Worm (Caenorhabditis elegans) whole organism, L4/young adult: ENCODE measurements around the gene rpt-3.

Source experiments
- W03F9.2 ChIP-seq: fragments of 150-350 bp; optimal IDR thresholded peaks from 2 replicates; lab custom pipeline; 2014; ENCODE audit warnings: missing biosample characterization, missing genetic modification characterization
- dao-5 ChIP-seq: sonication (generic microtip); optimal IDR thresholded peaks from 2 replicates; lab custom pipeline; 2016; ENCODE audit warnings: missing genotype, missing genetic modification characterization, moderate library complexity, missing compliant biosample characterization
- him-1 ChIP-seq: sonication (generic microtip); optimal IDR thresholded peaks from 2 replicates; lab custom pipeline; 2016; ENCODE audit warnings: missing genotype, missing genetic modification reagents, missing genetic modification characterization, missing compliant biosample characterization

Gene rpt-3

DNA sequence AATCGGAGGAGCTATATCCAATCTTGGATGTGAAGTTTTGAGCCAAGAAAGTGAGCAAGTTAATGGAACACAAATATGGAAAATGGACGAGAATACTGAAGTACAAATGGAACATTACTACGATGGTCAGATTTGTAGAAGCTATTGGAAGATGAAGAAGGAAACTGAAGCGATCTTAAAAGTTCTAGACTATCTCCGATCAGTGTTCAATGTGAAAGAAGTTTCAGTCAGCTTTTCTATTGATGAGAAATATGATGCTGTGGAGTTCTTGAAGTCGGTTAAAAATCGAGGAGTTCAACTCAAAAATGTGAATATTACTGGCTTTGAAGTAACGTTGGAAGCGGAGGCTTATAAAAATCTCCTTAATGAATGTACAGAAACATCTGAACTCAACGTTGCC lies 9.5 kb downstream of the rpt-3 start:
- TF ChIP-seq W03F9.2 (tag; lab: Kevin White, UChicago) (no peak), dao-5 (no peak), him-1 (tag; lab: Kevin White, UChicago) (no peak)

DNA sequence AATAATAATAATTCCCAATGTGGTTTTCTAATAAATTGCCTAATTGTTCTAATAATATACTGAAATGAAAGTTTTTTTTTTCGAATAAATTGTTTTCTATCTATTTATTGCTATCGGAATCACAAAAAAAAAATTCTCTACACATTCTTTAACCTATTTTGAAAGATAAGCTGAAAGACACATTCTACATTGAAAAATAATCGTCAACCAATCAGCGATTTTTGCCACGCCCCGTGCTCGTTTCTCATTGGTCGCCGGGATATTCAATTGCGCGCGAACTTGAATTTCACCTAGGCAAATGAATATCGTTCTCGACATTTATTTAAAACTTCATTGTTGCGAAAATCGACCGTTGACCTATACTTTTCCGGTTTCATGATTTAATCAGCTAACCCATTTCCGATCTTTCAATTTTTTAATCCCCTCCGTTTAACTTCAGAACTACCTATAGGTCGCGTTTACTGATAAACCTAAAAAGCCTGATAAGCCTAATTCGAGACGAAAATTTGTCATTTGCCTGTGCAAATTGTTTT lies 10.5 kb downstream of the rpt-3 start, which contains the start of gene F23F12.3:
Gene F23F12.3 (plus strand): TSS at position 483 of the 533 bp plus-strand sequence.
- no peak for TF ChIP-seq him-1 (tag; lab: Kevin White, UChicago)

DNA sequence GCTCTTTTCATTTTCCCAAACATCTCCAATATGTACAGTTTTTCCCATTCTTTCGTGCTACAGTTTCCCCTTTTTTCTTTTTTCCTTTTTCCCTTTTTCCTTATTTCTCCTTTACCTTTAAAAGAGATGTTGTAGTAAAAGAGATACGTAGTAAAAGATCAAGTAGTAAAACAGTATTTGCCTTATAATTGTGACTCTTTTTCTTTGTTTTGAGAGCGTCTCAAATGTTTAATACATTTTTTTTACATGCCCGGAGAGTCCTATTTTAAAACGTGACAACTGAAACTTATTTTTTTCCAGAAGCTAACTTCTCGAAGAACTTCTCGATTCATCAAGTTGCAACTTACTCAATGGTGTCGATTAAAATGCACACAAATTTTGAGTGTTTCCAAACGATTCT lies 18.2 kb downstream of the rpt-3 start, which contains the start of gene F23F12.12:
Gene F23F12.12 (plus strand): TSS at position 301 of the 400 bp plus-strand sequence.
- TF ChIP-seq him-1 (tag; lab: Kevin White, UChicago) (no peak), W03F9.2 (tag; lab: Kevin White, UChicago) (no peak), dao-5 (no peak)

DNA sequence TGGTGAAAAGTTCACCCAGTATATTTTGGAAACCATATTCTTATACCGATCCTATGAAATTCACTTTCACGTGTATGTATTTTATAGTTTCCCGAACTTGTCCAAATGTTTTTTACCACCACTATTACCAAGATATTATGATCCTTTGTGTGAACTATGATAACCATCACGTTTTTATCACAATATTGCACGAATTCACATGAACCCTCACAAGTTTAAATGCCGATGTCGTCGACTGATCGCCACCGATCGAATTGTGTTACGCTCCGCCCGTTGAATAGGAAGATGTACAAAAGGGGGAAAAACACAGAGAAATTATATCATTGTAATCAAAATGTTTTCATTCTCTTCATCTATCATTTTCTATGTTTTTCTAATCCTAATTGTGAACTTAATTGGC lies 18.7 kb downstream of the rpt-3 start:
- TF ChIP-seq him-1 (tag; lab: Kevin White, UChicago): no peak
- TF ChIP-seq dao-5: no peak
- TF ChIP-seq W03F9.2 (tag; lab: Kevin White, UChicago): no peak

DNA sequence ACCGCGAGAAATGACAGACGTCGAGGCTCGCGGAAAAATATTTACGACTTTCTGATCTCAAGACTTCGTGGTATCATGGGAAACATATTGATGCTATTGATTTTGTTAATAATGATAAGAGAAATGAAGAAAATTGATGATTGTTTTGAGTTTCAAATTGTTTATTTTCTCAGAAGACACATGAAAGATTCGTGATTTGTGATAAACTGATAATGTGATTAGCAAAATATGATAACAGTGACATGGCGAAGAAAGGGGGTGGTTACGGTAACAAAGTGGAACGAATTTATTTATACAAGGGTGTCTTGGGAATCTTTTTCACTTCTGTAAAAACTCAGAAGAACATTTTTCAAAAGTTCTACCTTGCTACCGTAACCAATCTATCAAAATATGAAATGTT lies 19.7 kb downstream of the rpt-3 start:
- TF ChIP-seq W03F9.2 (tag; lab: Kevin White, UChicago) (no peak), dao-5 (no peak), him-1 (tag; lab: Kevin White, UChicago) (no peak)

DNA sequence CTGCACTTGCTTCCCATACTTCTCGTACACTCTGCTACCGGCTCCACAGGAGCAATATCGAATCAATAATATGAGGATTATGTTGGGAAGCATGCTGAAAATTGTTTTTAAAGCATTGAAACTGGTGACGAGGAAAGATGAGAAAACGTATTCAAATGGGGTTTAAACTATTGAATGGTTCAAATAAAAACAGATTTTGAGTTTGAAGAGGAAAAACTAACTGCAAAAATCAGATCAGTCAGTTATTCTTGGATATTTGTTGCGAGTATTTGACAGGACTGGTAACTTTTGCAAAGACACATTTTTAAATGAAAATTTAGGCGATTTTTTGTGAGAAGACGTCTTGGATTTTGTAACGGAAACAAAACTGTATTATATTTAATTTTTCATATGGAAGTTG lies 25.1 kb downstream of the rpt-3 start, which contains the start of gene acr-5:
Gene acr-5 (minus strand): TSS at position 101 of the 400 bp plus-strand sequence.
- TF ChIP-seq him-1 (tag; lab: Kevin White, UChicago): no peak

DNA sequence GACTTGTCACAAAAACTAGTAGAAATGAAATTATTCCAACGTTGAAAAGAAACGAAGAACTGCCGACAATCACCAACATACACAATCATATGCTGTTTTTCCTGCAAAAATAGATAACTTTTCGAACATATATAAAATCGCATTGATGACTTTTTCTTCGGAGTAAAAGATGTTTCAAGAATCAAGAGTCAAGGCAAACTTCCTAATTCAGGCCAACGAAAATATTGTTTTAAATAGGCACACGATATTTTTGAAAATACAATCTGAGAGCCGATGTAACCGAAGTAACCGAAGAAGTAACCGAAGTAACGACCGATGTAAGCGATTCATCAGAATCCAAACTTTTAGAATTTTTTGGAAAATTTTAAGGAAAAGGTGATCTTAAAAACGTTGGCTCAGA lies 30.4 kb downstream of the rpt-3 start, which contains the start of gene C09E7.10:
Gene C09E7.10 (minus strand): TSS at position 101 of the 400 bp plus-strand sequence.
- no peak for TF ChIP-seq dao-5
- no peak for TF ChIP-seq him-1 (tag; lab: Kevin White, UChicago)
- no peak for TF ChIP-seq W03F9.2 (tag; lab: Kevin White, UChicago)

DNA sequence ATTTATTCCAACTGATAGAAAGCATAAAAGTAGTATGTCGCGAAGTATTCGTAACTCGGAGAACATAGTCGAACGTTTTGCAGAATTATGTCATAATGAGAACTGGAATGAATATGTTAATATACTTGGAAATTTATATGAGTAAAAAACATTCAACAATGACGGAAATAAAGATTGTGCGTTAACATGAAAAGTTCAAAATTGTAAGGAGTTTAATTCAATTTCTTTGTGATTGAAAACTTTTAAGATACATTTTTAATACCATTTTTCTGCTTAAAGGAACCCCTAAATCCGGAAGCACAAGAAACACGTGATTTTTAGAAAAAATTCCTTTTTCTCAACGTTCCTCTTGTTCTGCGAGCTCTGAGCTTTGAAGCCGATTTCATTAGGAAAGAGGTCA lies 36.0 kb downstream of the rpt-3 start, which contains the start of gene oig-1:
Gene oig-1 (minus strand): TSS at position 101 of the 400 bp plus-strand sequence.
- TF ChIP-seq dao-5 (no peak), W03F9.2 (tag; lab: Kevin White, UChicago) (no peak), him-1 (tag; lab: Kevin White, UChicago) (no peak)

DNA sequence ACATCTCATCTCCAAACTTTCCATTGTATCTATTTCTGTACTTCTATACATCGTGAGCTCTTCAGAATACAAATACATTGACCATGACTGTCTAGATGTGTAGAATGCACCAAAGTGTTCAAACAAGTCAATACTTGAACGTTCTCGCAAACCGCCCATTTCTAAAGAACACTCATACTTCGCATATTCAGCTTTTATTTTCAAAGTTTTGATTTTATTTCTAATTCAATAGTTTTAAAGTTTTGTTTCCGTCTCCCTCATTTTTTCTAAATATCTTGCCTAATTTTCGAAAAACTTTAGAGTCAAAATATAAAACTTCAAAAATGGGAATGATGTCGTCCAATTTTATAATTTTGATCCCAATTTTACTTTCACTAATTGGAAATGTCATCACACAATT lies 38.3 kb downstream of the rpt-3 start, which contains the start of gene pqn-10:
Gene pqn-10 (plus strand): TSS at position 301 of the 400 bp plus-strand sequence.
- TF ChIP-seq him-1 (tag; lab: Kevin White, UChicago) (no peak), W03F9.2 (tag; lab: Kevin White, UChicago) (no peak), dao-5 (no peak)

DNA sequence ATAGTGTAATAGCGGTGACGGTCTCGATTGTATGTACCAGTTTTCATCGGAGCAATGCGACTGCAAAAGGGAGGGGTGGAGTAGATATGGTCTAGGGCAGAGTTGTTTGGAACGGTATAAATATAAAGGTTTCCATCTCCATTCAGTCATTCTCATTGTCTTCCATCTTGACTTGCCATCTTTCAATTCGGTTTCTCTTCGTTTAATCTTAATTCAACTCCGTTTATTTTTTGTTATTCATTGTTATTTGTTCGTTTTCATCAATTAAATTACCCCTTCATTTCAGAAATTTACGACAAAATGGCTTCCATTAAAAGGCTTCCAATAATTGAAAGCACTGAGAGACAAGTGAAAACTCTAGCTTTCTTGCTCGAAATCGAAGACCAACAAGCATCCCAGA lies 41.5 kb downstream of the rpt-3 start, which contains the start of gene C09E7.11:
Gene C09E7.11 (plus strand): TSS at position 301 of the 400 bp plus-strand sequence.
- no peak for TF ChIP-seq dao-5
- TF ChIP-seq him-1 (tag; lab: Kevin White, UChicago): no peak
- no peak for TF ChIP-seq W03F9.2 (tag; lab: Kevin White, UChicago)

DNA sequence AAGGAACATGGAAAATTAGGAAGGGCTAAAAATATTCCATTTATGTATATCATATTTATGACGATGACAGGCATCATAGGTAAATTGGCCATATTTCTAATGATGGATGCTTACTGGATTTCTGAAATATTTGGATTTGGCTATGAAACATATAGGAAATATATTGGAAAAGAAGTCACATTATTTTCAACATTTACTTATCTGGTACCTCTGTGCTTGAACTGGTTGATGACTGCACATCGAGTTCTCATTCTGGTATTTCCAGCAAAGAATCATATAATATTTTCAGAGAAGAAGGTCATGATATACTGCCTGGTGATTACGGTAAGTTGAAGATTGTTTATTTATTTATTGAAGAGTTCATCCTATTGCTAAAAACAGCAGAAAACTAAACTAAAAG lies 43.1 kb downstream of the rpt-3 start, which contains the start of gene srxa-5:
Gene srxa-5 (plus strand): TSS at position 301 of the 400 bp plus-strand sequence.
- no peak for TF ChIP-seq him-1 (tag; lab: Kevin White, UChicago)
- no peak for TF ChIP-seq dao-5
- TF ChIP-seq W03F9.2 (tag; lab: Kevin White, UChicago): no peak

DNA sequence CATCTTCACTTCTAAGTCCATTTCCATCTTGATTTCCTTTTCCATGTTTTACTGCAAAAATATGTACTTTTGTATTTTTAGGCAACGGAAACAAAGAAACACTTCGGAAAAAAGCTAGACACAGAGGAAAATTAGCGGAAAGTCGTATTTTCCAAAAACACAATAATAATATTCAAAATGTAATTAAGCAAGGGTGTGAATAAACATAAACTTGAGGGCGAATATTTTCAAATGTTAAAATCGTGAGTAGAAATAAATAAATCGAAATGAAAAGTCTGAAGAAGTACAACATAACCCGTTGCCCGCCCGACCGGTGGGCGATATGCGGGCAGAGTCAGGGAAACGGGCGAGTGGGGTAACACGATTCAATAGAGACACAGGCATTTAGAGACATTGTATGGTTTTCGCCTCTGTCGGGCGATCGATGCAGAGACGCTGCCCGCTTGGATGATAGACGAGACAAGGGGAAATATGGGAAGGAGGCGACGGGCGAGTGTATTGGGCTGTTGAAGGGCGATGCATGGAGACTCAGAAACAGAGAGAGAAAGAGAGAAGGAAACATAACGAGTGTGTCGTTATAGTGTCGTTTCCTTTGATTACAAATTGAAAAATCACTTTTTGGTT lies 47.5 kb downstream of the rpt-3 start, which contains the start of gene C09E7.4:
Gene C09E7.4 (minus strand): TSS at position 51 of the 624 bp plus-strand sequence.
- TF ChIP-seq W03F9.2 (tag; lab: Kevin White, UChicago) (no peak), him-1 (tag; lab: Kevin White, UChicago) (no peak), dao-5 (no peak)
